Worm (Caenorhabditis elegans): ENCODE measurements around the gene aps-1.
A peak's percentile ranks its signal among the peaks of the same experiment; 100 is the strongest.

Gene aps-1

ce11 chrV:6016097-6016496, 1.7 kb upstream of the aps-1 start:
- no peak for TF ChIP-seq peb-1 (tag; optimal IDR thresholded peaks at IDR 0.05)
- TF ChIP-seq unc-39 (tag; optimal IDR thresholded peaks at IDR 0.05): no peak
- no peak for TF ChIP-seq snpc-4 (tag; optimal IDR thresholded peaks at IDR 0.05)
- no peak for TF ChIP-seq nhr-23 (tag; optimal IDR thresholded peaks at IDR 0.05)
- TF ChIP-seq dmd-4 (tag; optimal IDR thresholded peaks at IDR 0.05): no peak
- TF ChIP-seq nhr-25 (tag; optimal IDR thresholded peaks at IDR 0.05): no peak
- TF ChIP-seq egl-27 (tag; optimal IDR thresholded peaks at IDR 0.05): no peak
- TF ChIP-seq ztf-11 (tag; optimal IDR thresholded peaks at IDR 0.05): no peak
- no peak for TF ChIP-seq sem-4 (tag; optimal IDR thresholded peaks at IDR 0.05)

- TF ChIP-seq lsy-2 (tag; optimal IDR thresholded peaks at IDR 0.05) (peak in 1 of 2 experiments; percentile 32), nhr-25 (tag; optimal IDR thresholded peaks at IDR 0.05) (peak; percentile 18), nhr-21 (tag; optimal IDR thresholded peaks at IDR 0.05) (peak; percentile 28), ceh-82 (tag; optimal IDR thresholded peaks at IDR 0.05) (no peak)
These were observed 1.2 kb downstream of the aps-1 start, which contains the start of gene picc-1 for ce11 chrV:6018944-6019450. picc-1 (plus strand) TSS chrV:6018994.

DNA sequence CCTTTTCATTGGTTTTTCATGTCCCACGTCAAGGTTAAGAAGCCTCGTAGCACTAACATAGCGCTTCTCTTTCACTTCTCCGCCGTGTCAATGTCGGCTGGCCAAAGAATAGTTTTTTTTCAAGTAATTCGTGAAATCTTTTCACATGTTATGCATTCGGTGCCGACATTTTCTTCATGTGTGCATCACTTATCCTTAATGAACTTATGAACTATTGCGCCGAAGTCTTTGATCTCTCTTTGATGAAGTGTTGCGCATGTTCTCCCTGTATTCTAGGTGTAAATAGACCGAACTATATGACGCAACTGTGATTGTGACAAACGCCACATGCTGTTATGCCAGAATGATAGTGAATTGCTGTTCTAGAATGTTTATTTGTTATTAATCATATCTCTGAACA, 4.3 kb downstream of the aps-1 start:
- no peak for TF ChIP-seq nhr-237 (tag; optimal IDR thresholded peaks at IDR 0.05)
- no peak for TF ChIP-seq nhr-12 (tag; optimal IDR thresholded peaks at IDR 0.05)
- TF ChIP-seq nhr-129 (tag; optimal IDR thresholded peaks at IDR 0.05): peak; percentile 51
- peak; percentile 54 for TF ChIP-seq nhr-25 (tag; optimal IDR thresholded peaks at IDR 0.05)
- peak; percentile 46 for TF ChIP-seq nhr-21 (tag; optimal IDR thresholded peaks at IDR 0.05)

DNA sequence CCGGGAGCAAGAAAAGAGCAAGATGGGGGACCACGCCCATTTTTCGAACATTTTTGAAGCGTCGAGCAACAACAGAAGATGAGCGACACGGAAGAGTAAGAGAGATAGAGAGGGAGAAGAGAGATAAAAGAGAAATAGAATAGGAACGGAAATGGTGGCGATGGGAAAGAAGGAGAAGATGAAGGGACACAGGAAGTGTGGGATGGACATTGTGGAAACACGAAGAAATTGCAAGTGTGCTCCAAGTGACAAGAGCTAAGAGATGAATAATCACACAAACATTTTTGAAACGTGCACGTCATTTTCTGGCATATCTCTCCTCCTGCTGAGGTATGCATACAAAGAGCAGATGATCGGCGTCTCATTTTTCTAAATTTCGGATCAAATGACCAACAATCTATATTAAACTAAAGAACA, 12.8 kb downstream of the aps-1 start:
- TF ChIP-seq sma-3 (GFP tag; optimal IDR thresholded peaks at IDR 0.05) (no peak), unc-62 (GFP tag; optimal IDR thresholded peaks at IDR 0.05) (no peak), mdl-1 (tag; optimal IDR thresholded peaks at IDR 0.05) (peak in 1 of 2 experiments; percentile 64), crh-2 (tag; optimal IDR thresholded peaks at IDR 0.05) (peak; percentile 35), ceh-82 (tag; optimal IDR thresholded peaks at IDR 0.05) (no peak), egl-27 (tag; optimal IDR thresholded peaks at IDR 0.05) (peak; percentile 57), gmeb-1 (tag; optimal IDR thresholded peaks at IDR 0.05) (no peak), elt-3 (tag; optimal IDR thresholded peaks at IDR 0.05) (no peak), nhr-6 (tag; optimal IDR thresholded peaks at IDR 0.05) (peak; percentile 51), nhr-21 (tag; optimal IDR thresholded peaks at IDR 0.05) (no peak), nhr-77 (tag; optimal IDR thresholded peaks at IDR 0.05) (no peak), sem-4 (tag; optimal IDR thresholded peaks at IDR 0.05) (peak; percentile 48), lin-13 (GFP tag; optimal IDR thresholded peaks at IDR 0.05) (peak; percentile 19), nhr-129 (tag; optimal IDR thresholded peaks at IDR 0.05) (peak; percentile 38), ama-1 (optimal IDR thresholded peaks at IDR 0.05) (no peak), ztf-11 (tag; optimal IDR thresholded peaks at IDR 0.05) (no peak), ztf-4 (tag; optimal IDR thresholded peaks at IDR 0.05) (peak; percentile 18), fos-1 (tag; optimal IDR thresholded peaks at IDR 0.05) (no peak), mbf-1 (tag; optimal IDR thresholded peaks at IDR 0.05) (no peak), ztf-1 (GFP tag; conservative IDR thresholded peaks at IDR 0.05) (no peak), alr-1 (tag; optimal IDR thresholded peaks at IDR 0.05) (no peak), nhr-23 (tag; optimal IDR thresholded peaks at IDR 0.05) (no peak), blmp-1 (tag; optimal IDR thresholded peaks at IDR 0.05; ENCODE audit: insufficient read depth) (no peak), aly-2 (tag; optimal IDR thresholded peaks at IDR 0.05) (no peak), C34F6.9 (tag; optimal IDR thresholded peaks at IDR 0.05) (peak; percentile 69), nhr-25 (tag; optimal IDR thresholded peaks at IDR 0.05) (no peak), R02D3.7 (tag; optimal IDR thresholded peaks at IDR 0.05) (no peak), F13H6.1 (tag; optimal IDR thresholded peaks at IDR 0.05) (peak; percentile 91), dmd-4 (tag; optimal IDR thresholded peaks at IDR 0.05) (no peak), peb-1 (tag; optimal IDR thresholded peaks at IDR 0.05) (no peak), zag-1 (tag; optimal IDR thresholded peaks at IDR 0.05) (peak; percentile 15), snpc-4 (tag; optimal IDR thresholded peaks at IDR 0.05) (peak; percentile 29), unc-55 (GFP tag; optimal IDR thresholded peaks at IDR 0.05) (peak; percentile 52), ceh-16 (tag; optimal IDR thresholded peaks at IDR 0.05) (no peak), mab-5 (tag; optimal IDR thresholded peaks at IDR 0.05) (no peak), elt-1 (tag; optimal IDR thresholded peaks at IDR 0.05) (no peak), sma-9 (GFP tag; optimal IDR thresholded peaks at IDR 0.05) (peak; percentile 84), sma-9 (tag; optimal IDR thresholded peaks at IDR 0.05) (no peak), lin-11 (tag; optimal IDR thresholded peaks at IDR 0.05) (no peak), lsy-2 (tag; optimal IDR thresholded peaks at IDR 0.05) (peak in 1 of 2 experiments; percentile 58), nhr-10 (tag; optimal IDR thresholded peaks at IDR 0.05) (no peak), Y55F3AM.14 (GFP tag; optimal IDR thresholded peaks at IDR 0.05) (no peak), nhr-12 (tag; optimal IDR thresholded peaks at IDR 0.05) (no peak), ZK546.5 (tag; optimal IDR thresholded peaks at IDR 0.05) (no peak), lin-39 (tag; optimal IDR thresholded peaks at IDR 0.05) (no peak)
